Worm (Caenorhabditis elegans) whole organism, young adult: ENCODE measurements around the gene srd-34.

Experiments used
- B0261.1 ChIP-seq: sonication (generic microtip); optimal IDR thresholded peaks from 2 replicates; lab custom pipeline; 2016; ENCODE audit warnings: mild to moderate bottlenecking, missing genetic modification characterization, moderate library complexity, missing compliant biosample characterization
- C06A6.2 ChIP-seq: fragments of 200-800 bp; sonication (Bioruptor generic); conservative IDR thresholded peaks from 2 replicates; pipeline ENCODE4 v1.3.6; 2022; ENCODE audit warnings: missing genetic modification characterization, missing compliant biosample characterization
- F33H1.4 ChIP-seq: fragments of 200-800 bp; sonication (Bioruptor generic); IDR thresholded peaks from 2 replicates; pipeline ENCODE4 v1.3.6; 2022; ENCODE audit warnings: missing genetic modification reagents, missing genetic modification characterization, missing compliant biosample characterization
- F37B4.10 ChIP-seq: fragments of 200-800 bp; sonication (Bioruptor generic); IDR thresholded peaks from 2 replicates; pipeline ENCODE4 v1.3.6; 2022; ENCODE audit warnings: missing genetic modification characterization, missing compliant biosample characterization
- F39B2.1 ChIP-seq: fragments of 200-800 bp; sonication (Bioruptor generic); IDR thresholded peaks from 2 replicates; pipeline ENCODE4 v1.3.6; 2022; ENCODE audit warnings: missing genetic modification reagents, missing genetic modification characterization, missing compliant biosample characterization
- F49E8.2 ChIP-seq: sonication (generic microtip); optimal IDR thresholded peaks from 3 replicates; lab custom pipeline; 2017; ENCODE audit warnings: missing genetic modification characterization, mild to moderate bottlenecking, missing compliant biosample characterization, antibody characterized with exemption, moderate library complexity; ENCODE audit not compliant: insufficient read depth
- F55B11.4 ChIP-seq: sonication (generic microtip); optimal IDR thresholded peaks from 2 replicates; lab custom pipeline; 2016; ENCODE audit warnings: missing compliant biosample characterization, missing genetic modification characterization, borderline replicate concordance; ENCODE audit not compliant: insufficient read depth
- F57A8.1 ChIP-seq: fragments of 200-800 bp; sonication (Bioruptor generic); optimal IDR thresholded peaks from 2 replicates; lab custom pipeline; 2018; ENCODE audit warnings: mild to moderate bottlenecking, missing genetic modification characterization, moderate library complexity, missing compliant biosample characterization
- T26A5.8 ChIP-seq: sonication (generic microtip); optimal IDR thresholded peaks from 2 replicates; lab custom pipeline; 2016; ENCODE audit warnings: missing genetic modification characterization, missing compliant biosample characterization
- ZK185.1 ChIP-seq: sonication (generic microtip); optimal IDR thresholded peaks from 2 replicates; lab custom pipeline; 2016; ENCODE audit warnings: mild to moderate bottlenecking, missing genetic modification characterization, missing compliant biosample characterization; ENCODE audit not compliant: poor library complexity, severe bottlenecking
- atf-7 ChIP-seq: sonication (generic microtip); optimal IDR thresholded peaks from 2 replicates; lab custom pipeline; 2017; ENCODE audit warnings: mild to moderate bottlenecking, missing genetic modification characterization, missing compliant biosample characterization
- attf-3 ChIP-seq: fragments of 200-800 bp; sonication (Bioruptor generic); conservative IDR thresholded peaks from 2 replicates; pipeline ENCODE4 v1.3.6; 2022; ENCODE audit warnings: missing genetic modification reagents, missing genetic modification characterization, missing compliant biosample characterization
- bed-2 ChIP-seq: fragments of 200-800 bp; sonication (Bioruptor generic); IDR thresholded peaks from 2 replicates; pipeline ENCODE4 v1.3.6; 2022; ENCODE audit warnings: missing genetic modification reagents, missing genetic modification characterization, missing compliant biosample characterization
- ceh-58 ChIP-seq: fragments of 200-800 bp; sonication (Bioruptor generic); IDR thresholded peaks from 2 replicates; pipeline ENCODE4 v1.3.6; 2022; ENCODE audit warnings: missing genetic modification characterization, missing compliant biosample characterization
- ceh-79 ChIP-seq: sonication (generic microtip); optimal IDR thresholded peaks from 2 replicates; lab custom pipeline; 2017; ENCODE audit warnings: mild to moderate bottlenecking, missing genetic modification characterization, missing compliant biosample characterization
- chd-7 ChIP-seq: sonication (generic microtip); optimal IDR thresholded peaks from 2 replicates; lab custom pipeline; 2016; ENCODE audit warnings: mild to moderate bottlenecking, missing genetic modification characterization, moderate library complexity, missing compliant biosample characterization
- dpff-1 ChIP-seq: sonication (generic microtip); optimal IDR thresholded peaks from 2 replicates; lab custom pipeline; 2017; ENCODE audit warnings: mild to moderate bottlenecking, missing genetic modification characterization, missing compliant biosample characterization
- dpl-1 ChIP-seq: fragments of 150-350 bp; optimal IDR thresholded peaks from 2 replicates; lab custom pipeline; 2014; ENCODE audit warnings: missing biosample characterization, missing genetic modification reagents, missing genetic modification characterization
- egl-44 ChIP-seq: fragments of 200-800 bp; sonication (Bioruptor generic); IDR thresholded peaks from 2 replicates; pipeline ENCODE4 v1.3.6; 2022; ENCODE audit warnings: missing genetic modification reagents, missing genetic modification characterization, missing compliant biosample characterization
- hmg-1.2 ChIP-seq: fragments of 200-800 bp; sonication (Bioruptor generic); IDR thresholded peaks from 2 replicates; pipeline ENCODE4 v1.3.6; 2022; ENCODE audit warnings: missing genetic modification reagents, missing genetic modification characterization, missing compliant biosample characterization
- hsf-1 ChIP-seq: fragments of 200-800 bp; sonication (Bioruptor generic); IDR thresholded peaks from 2 replicates; pipeline ENCODE4 v1.3.6; 2022; ENCODE audit warnings: missing genetic modification reagents, missing genetic modification characterization, missing compliant biosample characterization
- let-526 ChIP-seq: fragments of 200-800 bp; sonication (Bioruptor generic); IDR thresholded peaks from 2 replicates; pipeline ENCODE4 v1.3.6; 2022; ENCODE audit warnings: missing genetic modification reagents, missing genetic modification characterization, missing compliant biosample characterization
- lin-26 ChIP-seq: fragments of 200-800 bp; sonication (Bioruptor generic); IDR thresholded peaks from 2 replicates; pipeline ENCODE4 v1.3.6; 2022; ENCODE audit warnings: missing genetic modification reagents, missing genetic modification characterization, missing compliant biosample characterization
- lin-40 ChIP-seq: sonication (generic microtip); optimal IDR thresholded peaks from 2 replicates; lab custom pipeline; 2016; ENCODE audit warnings: missing genetic modification characterization, mild to moderate bottlenecking, missing compliant biosample characterization, missing genotype, missing genetic modification reagents
- madf-6 ChIP-seq: fragments of 200-800 bp; sonication (Bioruptor generic); IDR thresholded peaks from 2 replicates; pipeline ENCODE4 v1.3.6; 2022; ENCODE audit warnings: missing genetic modification reagents, missing genetic modification characterization, missing compliant biosample characterization
- madf-8 ChIP-seq: fragments of 200-800 bp; sonication (Bioruptor generic); conservative IDR thresholded peaks from 2 replicates; pipeline ENCODE4 v1.3.6; 2022; ENCODE audit warnings: missing genetic modification reagents, missing genetic modification characterization, missing compliant biosample characterization
- mcd-1 ChIP-seq: fragments of 200-800 bp; sonication (Bioruptor generic); IDR thresholded peaks from 2 replicates; pipeline ENCODE4 v1.3.6; 2022; ENCODE audit warnings: missing genetic modification reagents, missing genetic modification characterization, missing compliant biosample characterization
- mes-4 ChIP-seq: sonication (generic microtip); optimal IDR thresholded peaks from 2 replicates; lab custom pipeline; 2016; ENCODE audit warnings: missing genotype, missing genetic modification characterization, missing compliant biosample characterization
- mxl-1 ChIP-seq: sonication (generic microtip); optimal IDR thresholded peaks from 2 replicates; lab custom pipeline; 2016; ENCODE audit warnings: missing genetic modification characterization, missing compliant biosample characterization
- nfya-2 ChIP-seq: fragments of 200-800 bp; sonication (Bioruptor generic); IDR thresholded peaks from 2 replicates; pipeline ENCODE4 v1.3.6; 2022; ENCODE audit warnings: missing genetic modification reagents, missing genetic modification characterization, missing compliant biosample characterization
- nhr-120 ChIP-seq: fragments of 200-800 bp; sonication (Bioruptor generic); IDR thresholded peaks from 2 replicates; pipeline ENCODE4 v1.3.6; 2022; ENCODE audit warnings: missing genetic modification characterization, missing compliant biosample characterization
- nhr-179 ChIP-seq: sonication (generic microtip); optimal IDR thresholded peaks from 2 replicates; lab custom pipeline; 2016; ENCODE audit warnings: mild to moderate bottlenecking, missing genetic modification characterization, missing compliant biosample characterization
- pha-4 ChIP-seq: fragments of 150-350 bp; sonication (generic microtip); optimal IDR thresholded peaks from 2 replicates; lab custom pipeline; 2014; ENCODE audit warnings: missing biosample characterization, missing genetic modification reagents, missing genetic modification characterization
- rpc-1 ChIP-seq, 2 experiments: fragments of 150-350 bp in 1 of 2; sonication (generic microtip) in 1 of 2; optimal IDR thresholded peaks; 2 replicates each; lab custom pipeline; 2014 to 2018; ENCODE audit warnings: missing biosample characterization in 1 of 2, missing genetic modification characterization in 1 of 2, missing genetic modification reagents in 1 of 2, missing genotype in 1 of 2
- snpc-1.1 ChIP-seq: sonication (generic microtip); optimal IDR thresholded peaks from 2 replicates; lab custom pipeline; 2017; ENCODE audit warnings: missing genetic modification characterization, mild to moderate bottlenecking, missing compliant biosample characterization, antibody characterized with exemption, moderate library complexity, missing genotype, missing genetic modification reagents; ENCODE audit not compliant: insufficient read depth
- snpc-1.3 ChIP-seq: sonication (generic microtip); optimal IDR thresholded peaks from 2 replicates; lab custom pipeline; 2017; ENCODE audit warnings: missing genetic modification characterization, mild to moderate bottlenecking, missing compliant biosample characterization, antibody characterized with exemption, moderate library complexity, missing genotype, missing genetic modification reagents; ENCODE audit not compliant: insufficient read depth
- somi-1 ChIP-seq: fragments of 200-800 bp; sonication (Bioruptor generic); optimal IDR thresholded peaks from 2 replicates; lab custom pipeline; 2018; ENCODE audit warnings: mild to moderate bottlenecking, missing genetic modification characterization, missing compliant biosample characterization
- tbp1 ChIP-seq: fragments of 200-800 bp; sonication (Bioruptor generic); optimal IDR thresholded peaks from 2 replicates; lab custom pipeline; 2018; ENCODE audit warnings: mild to moderate bottlenecking, missing genetic modification characterization, missing compliant biosample characterization
- tbx-9 ChIP-seq: sonication (generic microtip); optimal IDR thresholded peaks from 2 replicates; lab custom pipeline; 2016; ENCODE audit warnings: borderline replicate concordance, missing genetic modification characterization, inconsistent platforms, missing compliant biosample characterization
- unc-62 ChIP-seq: fragments of 150-350 bp; optimal IDR thresholded peaks from 2 replicates; lab custom pipeline; 2014; ENCODE audit warnings: missing biosample characterization, missing genetic modification reagents, missing genetic modification characterization
- xnd-1 ChIP-seq: sonication (generic microtip); optimal IDR thresholded peaks from 2 replicates; lab custom pipeline; 2016; ENCODE audit warnings: missing genotype, missing genetic modification reagents, missing genetic modification characterization, missing compliant biosample characterization
- zim-3 ChIP-seq: sonication (generic microtip); optimal IDR thresholded peaks from 2 replicates; lab custom pipeline; 2017; ENCODE audit warnings: mild to moderate bottlenecking, missing genetic modification characterization, moderate library complexity, missing compliant biosample characterization
- ztf-26 ChIP-seq: sonication (generic microtip); optimal IDR thresholded peaks from 2 replicates; lab custom pipeline; 2017; ENCODE audit warnings: missing genetic modification characterization, missing compliant biosample characterization
- ztf-6 ChIP-seq: fragments of 200-800 bp; sonication (Bioruptor generic); IDR thresholded peaks from 2 replicates; pipeline ENCODE4 v1.3.6; 2022; ENCODE audit warnings: missing genetic modification reagents, missing genetic modification characterization, missing compliant biosample characterization

The srd-34 gene

ce11 chrV:10525902-10526301 is 23.0 kb downstream of the srd-34 start, which contains the start of the genes C35A5.8 and hda-11 (continued):
- TF ChIP-seq hsf-1 (no peak), zim-3 (tag; lab: Kevin White, UChicago) (peak; percentile 57), snpc-1.3 (no peak), egl-44 (GFP tag; lab: Robert Waterston, UW) (no peak), unc-62 (GFP tag; lab: Kevin White, UChicago) (no peak), snpc-1.1 (no peak), bed-2 (peak; percentile 54; the same call in 1 of the 2 replicates), C06A6.2 (no peak), tbp1 (GFP tag; lab: Kevin White, UChicago) (no peak), mcd-1 (GFP tag; lab: Robert Waterston, UW) (peak; percentile 63), nhr-179 (tag; lab: Kevin White, UChicago) (no peak), nhr-120 (GFP tag; lab: Robert Waterston, UW) (no peak), hmg-1.2 (GFP tag; lab: Robert Waterston, UW) (peak; percentile 67; the same call in 1 of the 2 replicates), dpl-1 (GFP tag; lab: Kevin White, UChicago) (no peak), F37B4.10 (no peak), let-526 (GFP tag; lab: Robert Waterston, UW) (peak; percentile 40; the same call in 1 of the 2 replicates), F57A8.1 (GFP tag; lab: Kevin White, UChicago) (no peak), somi-1 (GFP tag; lab: Kevin White, UChicago) (no peak), F39B2.1 (GFP tag; lab: Robert Waterston, UW) (no peak), madf-6 (GFP tag; lab: Robert Waterston, UW) (peak; percentile 67), T26A5.8 (tag; lab: Kevin White, UChicago) (no peak), lin-40 (tag; lab: Kevin White, UChicago) (peak; percentile 57), mxl-1 (tag; lab: Kevin White, UChicago) (no peak), F55B11.4 (no peak), madf-8 (GFP tag; lab: Robert Waterston, UW) (0 out of 2 replicates have a peak, but pooled peaks have one; percentile 12), F49E8.2 (tag; lab: Kevin White, UChicago) (no peak), atf-7 (tag; lab: Kevin White, UChicago) (peak; percentile 36), ztf-6 (GFP tag; lab: Robert Waterston, UW) (no peak), xnd-1 (tag; lab: Kevin White, UChicago) (no peak), nfya-2 (no peak)

DNA sequence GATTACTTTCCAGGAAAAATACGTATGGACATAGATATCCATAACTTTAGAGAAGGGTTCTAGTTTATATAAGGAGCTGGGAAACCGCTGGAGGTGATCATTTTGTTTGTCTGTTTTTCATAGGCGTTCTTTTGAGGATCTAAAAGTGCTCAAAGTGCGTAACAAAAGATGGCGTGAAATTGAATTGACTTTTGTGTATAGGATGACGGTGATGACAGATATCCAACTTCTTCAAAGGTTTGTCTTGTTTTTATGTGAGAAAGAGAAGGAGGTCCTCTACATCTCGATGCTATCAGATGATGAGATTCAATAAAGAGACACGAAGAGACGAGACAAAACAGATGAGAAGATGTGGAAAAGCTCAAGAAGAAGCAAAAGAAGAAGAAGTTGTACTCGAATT is 32.2 kb downstream of the srd-34 start:
- TF ChIP-seq pha-4 (tag; lab: Kevin White, UChicago) (no peak), attf-3 (GFP tag; lab: Robert Waterston, UW) (no peak), tbx-9 (tag; lab: Kevin White, UChicago) (no peak)

- TF ChIP-seq mes-4 (tag; lab: Kevin White, UChicago) (no peak), ceh-58 (GFP tag; lab: Robert Waterston, UW) (no peak), mcd-1 (GFP tag; lab: Robert Waterston, UW) (no peak), madf-6 (GFP tag; lab: Robert Waterston, UW) (no peak), ZK185.1 (tag; lab: Kevin White, UChicago) (no peak), B0261.1 (tag; lab: Kevin White, UChicago) (no peak), nhr-120 (GFP tag; lab: Robert Waterston, UW) (no peak), lin-26 (GFP tag; lab: Robert Waterston, UW) (no peak), dpff-1 (tag; lab: Kevin White, UChicago) (no peak), chd-7 (tag; lab: Kevin White, UChicago) (no peak), ztf-26 (tag; lab: Kevin White, UChicago) (no peak), rpc-1 (optimal IDR thresholded peaks at IDR 0.05; lab: Kevin White, UChicago) (no peak), rpc-1 (tag; optimal IDR thresholded peaks at IDR 0.05; lab: Kevin White, UChicago) (no peak), ceh-79 (tag; lab: Kevin White, UChicago) (no peak), F33H1.4 (no peak)
Observed at ce11 chrV:10514271-10514670, 34.6 kb downstream of the srd-34 start, which contains the start of gene dmsr-8. Gene dmsr-8 (minus strand): TSS chrV:10514371.
